Worm (Caenorhabditis elegans): ENCODE measurements around the gene C10B5.3.
"Not testable (repeated sequence)": the region's sequence is repeated elsewhere in the genome, so short reads cannot be mapped to it uniquely, and the experiment has no call there.

Gene C10B5.3

DNA sequence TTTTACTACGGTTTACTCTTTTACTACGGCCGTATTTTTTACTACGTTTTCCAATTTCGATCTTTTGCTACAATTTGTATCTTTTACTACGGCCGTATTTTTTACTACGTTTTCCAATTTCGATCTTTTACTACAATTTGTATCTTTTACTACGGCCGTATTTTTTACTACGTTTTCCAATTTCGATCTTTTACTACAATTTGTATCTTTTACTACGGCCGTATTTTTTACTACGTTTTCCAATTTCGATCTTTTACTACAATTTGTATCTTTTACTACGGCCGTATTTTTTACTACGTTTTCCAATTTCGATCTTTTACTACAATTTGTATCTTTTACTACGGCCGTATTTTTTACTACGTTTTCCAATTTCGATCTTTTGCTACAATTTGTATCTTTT lies 13.2 kb downstream of the C10B5.3 start, which contains the start of gene F25G6.1:
Gene F25G6.1, plus strand, starts transcription at position 301 of the 400 bp plus-strand sequence.
- TF ChIP-seq cog-1 (tag; optimal IDR thresholded peaks at IDR 0.05); med-1 (GFP tag; optimal IDR thresholded peaks at IDR 0.05; ENCODE audit: insufficient read depth); ztf-23 (GFP tag; IDR thresholded peaks at IDR 0.05): not testable (repeated sequence)

DNA sequence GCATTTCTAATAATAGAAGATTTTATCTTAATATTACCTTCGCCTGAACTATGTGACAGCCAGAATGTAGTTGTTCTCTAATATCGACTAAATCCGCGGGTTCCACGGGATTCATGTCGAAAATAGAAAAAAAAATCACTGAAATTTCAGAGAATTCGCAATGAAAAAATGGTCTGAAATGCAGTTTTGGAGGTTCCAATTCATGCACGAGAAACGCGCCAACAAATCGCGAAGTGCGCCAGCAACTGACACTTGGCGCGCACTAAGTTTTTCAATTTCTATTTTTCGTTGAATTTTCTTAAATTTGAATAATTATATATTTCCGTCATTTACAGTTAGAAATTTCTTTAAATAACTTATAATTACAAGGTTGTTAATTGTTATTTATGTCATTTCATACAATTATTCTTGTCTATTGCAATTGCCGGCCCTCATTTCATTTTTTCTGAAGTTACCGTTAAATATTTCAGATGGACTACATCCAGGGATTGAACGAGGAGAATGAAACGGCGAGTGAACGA lies 18.1 kb downstream of the C10B5.3 start, which contains the start of the genes F25G6.9 and symk-1:
Gene F25G6.9, minus strand, starts transcription at position 160 of the 521 bp plus-strand sequence.
Gene symk-1, plus strand, starts transcription at position 471 of the 521 bp plus-strand sequence.
- TF ChIP-seq klf-2 (GFP tag; conservative IDR thresholded peaks at IDR 0.05) (no peak), flt-1 (GFP tag; IDR thresholded peaks at IDR 0.05) (no peak), cog-1 (tag; optimal IDR thresholded peaks at IDR 0.05) (no peak), med-1 (GFP tag; optimal IDR thresholded peaks at IDR 0.05; ENCODE audit: insufficient read depth) (no peak), T22C8.4 (GFP tag; IDR thresholded peaks at IDR 0.05) (no peak), tab-1 (GFP tag; IDR thresholded peaks at IDR 0.05) (no peak)

DNA sequence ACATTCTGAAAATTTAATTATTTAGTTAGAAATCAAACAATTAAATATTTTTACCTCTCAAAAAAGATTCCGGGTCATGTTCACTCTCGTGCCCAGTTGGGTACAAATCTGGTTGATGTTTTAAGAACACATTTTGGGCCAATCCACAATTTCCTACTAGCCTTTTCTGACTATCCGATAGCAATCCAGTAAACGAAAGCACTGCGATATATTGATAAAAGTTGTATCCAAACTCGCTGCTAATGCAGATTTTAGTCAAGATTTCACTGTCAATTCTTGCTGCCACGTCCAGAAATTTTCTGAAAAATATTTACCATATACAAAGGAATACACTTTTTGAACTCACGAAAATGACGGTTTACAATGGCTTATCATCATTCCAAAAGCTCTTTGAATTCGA lies 18.8 kb downstream of the C10B5.3 start:
- TF ChIP-seq med-1 (GFP tag; optimal IDR thresholded peaks at IDR 0.05; ENCODE audit: insufficient read depth), result no peak
- TF ChIP-seq ref-1 (GFP tag; conservative IDR thresholded peaks at IDR 0.05), result no peak
- TF ChIP-seq ztf-23 (GFP tag; IDR thresholded peaks at IDR 0.05), result no peak
- no peak for TF ChIP-seq tab-1 (GFP tag; IDR thresholded peaks at IDR 0.05)
- TF ChIP-seq cog-1 (tag; optimal IDR thresholded peaks at IDR 0.05), result no peak
- TF ChIP-seq flt-1 (GFP tag; IDR thresholded peaks at IDR 0.05), result no peak
- TF ChIP-seq T22C8.4 (GFP tag; IDR thresholded peaks at IDR 0.05), result no peak
- TF ChIP-seq klf-2 (GFP tag; conservative IDR thresholded peaks at IDR 0.05), result no peak
- TF ChIP-seq ztf-29 (GFP tag; IDR thresholded peaks at IDR 0.05), result no peak

DNA sequence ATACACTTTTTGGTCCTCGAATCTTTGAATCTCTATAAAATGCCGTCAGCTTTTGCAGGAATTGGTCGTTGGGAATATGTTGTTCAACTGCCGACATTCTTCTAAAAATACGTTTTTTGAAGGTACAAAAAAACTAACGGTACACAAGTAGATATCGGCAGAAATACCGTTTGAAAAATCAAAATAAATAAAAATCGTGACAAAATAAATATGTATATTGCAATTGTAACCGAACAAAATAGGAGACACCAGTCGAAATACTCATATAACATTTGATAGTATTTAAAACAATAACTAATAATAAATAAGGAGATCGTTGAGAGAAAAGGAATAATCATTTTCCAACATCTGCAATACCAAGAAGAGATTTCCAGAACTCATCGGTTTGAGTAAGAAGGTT lies 22.9 kb downstream of the C10B5.3 start, which contains the start of gene F25G6.8:
Gene F25G6.8, minus strand, starts transcription at position 101 of the 400 bp plus-strand sequence.
- TF ChIP-seq cog-1 (tag; optimal IDR thresholded peaks at IDR 0.05), result no peak

DNA sequence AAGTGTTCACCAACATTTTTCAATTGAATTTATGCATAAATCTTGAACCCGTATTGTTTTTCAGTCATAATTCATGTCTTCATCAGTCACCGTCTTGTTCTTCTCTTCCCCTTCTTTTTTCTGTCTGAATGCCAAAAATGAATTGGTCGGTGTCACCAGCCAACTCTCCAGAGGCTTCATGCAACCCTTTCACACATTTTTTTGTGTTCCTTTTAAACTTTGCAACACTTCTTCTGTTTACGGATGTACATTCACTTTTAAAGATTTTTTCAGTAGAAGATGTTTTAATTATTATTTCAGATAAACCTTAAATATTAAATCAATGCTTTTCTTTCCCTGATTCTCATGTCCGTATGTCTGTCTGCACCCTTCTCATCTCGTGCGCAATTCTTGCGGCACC lies 27.1 kb downstream of the C10B5.3 start, which contains the start of gene acr-16:
Gene acr-16, plus strand, starts transcription at position 301 of the 400 bp plus-strand sequence.
- TF ChIP-seq cog-1 (tag; optimal IDR thresholded peaks at IDR 0.05) (no peak), ztf-23 (GFP tag; IDR thresholded peaks at IDR 0.05) (no peak), tab-1 (GFP tag; IDR thresholded peaks at IDR 0.05) (no peak), ztf-29 (GFP tag; IDR thresholded peaks at IDR 0.05) (no peak), ref-1 (GFP tag; conservative IDR thresholded peaks at IDR 0.05) (no peak)

- TF ChIP-seq tab-1 (GFP tag; IDR thresholded peaks at IDR 0.05), result no peak
- TF ChIP-seq ref-1 (GFP tag; conservative IDR thresholded peaks at IDR 0.05), result no peak
- no peak for TF ChIP-seq ztf-29 (GFP tag; IDR thresholded peaks at IDR 0.05)
- TF ChIP-seq cog-1 (tag; optimal IDR thresholded peaks at IDR 0.05), result no peak
- TF ChIP-seq flt-1 (GFP tag; IDR thresholded peaks at IDR 0.05), result no peak
- no peak for TF ChIP-seq T22C8.4 (GFP tag; IDR thresholded peaks at IDR 0.05)
- TF ChIP-seq ztf-23 (GFP tag; IDR thresholded peaks at IDR 0.05), result no peak
- TF ChIP-seq klf-2 (GFP tag; conservative IDR thresholded peaks at IDR 0.05), result no peak
- TF ChIP-seq med-1 (GFP tag; optimal IDR thresholded peaks at IDR 0.05; ENCODE audit: insufficient read depth), result no peak
Observed at ce11 chrV:8555955-8556354, 32.0 kb downstream of the C10B5.3 start.

ce11 chrV:8552460-8552859 lies 35.5 kb downstream of the C10B5.3 start, which contains the start of gene acr-15:
Gene acr-15, plus strand, starts transcription at chrV:8552695.
- TF ChIP-seq ztf-23 (GFP tag; IDR thresholded peaks at IDR 0.05), result 0 out of 2 replicates have a peak, but pooled peaks have one; percentile 34
- no peak for TF ChIP-seq cog-1 (tag; optimal IDR thresholded peaks at IDR 0.05)

DNA sequence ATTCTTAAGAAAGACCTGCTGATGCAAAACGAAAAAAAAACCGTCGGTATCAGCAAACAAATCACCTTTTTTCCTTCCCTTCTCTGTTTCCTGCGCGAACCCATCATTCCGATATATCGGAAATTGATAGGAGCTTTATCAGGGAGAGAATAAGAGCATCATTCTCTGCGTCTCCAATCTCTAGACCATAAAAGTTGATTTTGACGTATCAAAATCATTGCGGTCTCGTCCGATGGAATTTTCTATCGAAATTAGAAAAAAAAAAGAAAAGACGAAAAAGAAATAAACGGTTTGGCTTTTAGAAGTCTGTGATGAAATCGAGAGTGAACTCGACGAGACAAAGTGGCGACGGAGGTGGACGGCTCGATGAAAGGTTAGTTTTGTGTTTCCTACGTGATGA lies 39.0 kb downstream of the C10B5.3 start, which contains the start of gene stdh-4:
Gene stdh-4, plus strand, starts transcription at position 301 of the 400 bp plus-strand sequence.
- TF ChIP-seq ztf-29 (GFP tag; IDR thresholded peaks at IDR 0.05), result no peak
- no peak for TF ChIP-seq ztf-23 (GFP tag; IDR thresholded peaks at IDR 0.05)
- no peak for TF ChIP-seq klf-2 (GFP tag; conservative IDR thresholded peaks at IDR 0.05)
- TF ChIP-seq ref-1 (GFP tag; conservative IDR thresholded peaks at IDR 0.05), result no peak
- TF ChIP-seq tab-1 (GFP tag; IDR thresholded peaks at IDR 0.05), result no peak
- no peak for TF ChIP-seq T22C8.4 (GFP tag; IDR thresholded peaks at IDR 0.05)
- no peak for TF ChIP-seq flt-1 (GFP tag; IDR thresholded peaks at IDR 0.05)
- no peak for TF ChIP-seq med-1 (GFP tag; optimal IDR thresholded peaks at IDR 0.05; ENCODE audit: insufficient read depth)
- no peak for TF ChIP-seq cog-1 (tag; optimal IDR thresholded peaks at IDR 0.05)

DNA sequence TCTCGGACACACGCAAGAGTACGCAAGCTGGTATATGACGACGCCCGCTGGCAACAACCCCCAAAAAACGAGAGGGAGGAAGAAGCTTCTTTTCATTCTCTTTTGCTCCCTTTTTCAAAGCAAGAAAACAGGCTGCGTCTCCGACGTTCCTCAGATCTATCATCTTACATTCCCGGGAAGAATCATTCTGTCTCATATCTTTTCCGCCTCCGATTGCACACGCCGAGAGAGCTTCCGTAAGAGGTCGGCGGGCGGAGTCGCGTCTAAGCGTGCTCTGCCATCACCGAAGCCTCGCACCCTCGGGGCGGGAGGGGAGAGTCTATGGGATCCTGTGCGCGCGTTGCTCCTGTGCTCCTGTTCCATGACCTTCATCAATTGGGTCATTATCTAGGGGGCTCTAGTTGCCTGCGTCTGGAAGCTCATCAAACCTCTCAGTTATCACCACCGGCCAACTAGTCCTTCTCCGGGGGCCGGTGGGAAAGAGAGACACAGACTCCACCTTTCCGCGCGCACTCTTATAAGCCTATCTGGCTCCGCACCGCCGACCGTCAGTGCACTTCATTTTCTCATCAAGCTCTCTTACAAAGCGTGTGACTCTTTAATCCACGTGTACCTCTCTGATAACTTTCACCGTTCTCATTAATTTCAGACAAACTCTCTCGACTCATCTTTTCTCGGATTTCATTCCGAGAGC lies 42.3 kb downstream of the C10B5.3 start, which contains the start of the genes slc-17.8 and asns-1:
Gene slc-17.8, minus strand, starts transcription at position 51 of the 694 bp plus-strand sequence.
Gene asns-1, plus strand, starts transcription at position 644 of the 694 bp plus-strand sequence.
- TF ChIP-seq ztf-29 (GFP tag; IDR thresholded peaks at IDR 0.05) (no peak), klf-2 (GFP tag; conservative IDR thresholded peaks at IDR 0.05) (no peak), tab-1 (GFP tag; IDR thresholded peaks at IDR 0.05) (no peak), T22C8.4 (GFP tag; IDR thresholded peaks at IDR 0.05) (no peak), ztf-23 (GFP tag; IDR thresholded peaks at IDR 0.05) (no peak), cog-1 (tag; optimal IDR thresholded peaks at IDR 0.05) (no peak), med-1 (GFP tag; optimal IDR thresholded peaks at IDR 0.05; ENCODE audit: insufficient read depth) (no peak), flt-1 (GFP tag; IDR thresholded peaks at IDR 0.05) (no peak), ref-1 (GFP tag; conservative IDR thresholded peaks at IDR 0.05) (no peak)

DNA sequence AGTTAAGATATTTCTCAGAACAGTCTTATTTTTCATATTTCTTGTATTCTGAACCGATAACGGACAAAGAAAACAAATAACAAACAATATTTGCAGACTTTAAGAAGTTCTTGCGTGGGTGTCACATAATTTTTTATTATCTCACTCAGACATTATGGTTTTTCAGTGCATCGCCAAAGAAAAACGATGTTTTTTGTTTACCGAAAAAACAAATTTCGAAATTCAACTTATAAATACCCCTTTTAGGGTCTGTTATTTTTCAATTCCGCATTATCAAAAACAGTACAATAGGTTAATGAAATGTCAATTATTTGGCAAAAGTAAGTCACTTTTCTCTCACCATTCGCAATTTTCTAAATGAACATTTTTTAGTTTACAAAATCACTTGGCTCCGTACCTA lies 50.9 kb downstream of the C10B5.3 start, which contains the start of gene otpl-4:
Gene otpl-4, plus strand, starts transcription at position 301 of the 400 bp plus-strand sequence.
- TF ChIP-seq cog-1 (tag; optimal IDR thresholded peaks at IDR 0.05) (no peak), ztf-29 (GFP tag; IDR thresholded peaks at IDR 0.05) (no peak), tab-1 (GFP tag; IDR thresholded peaks at IDR 0.05) (no peak)

Data from whole organism, midembryonic.